Fruit fly (Drosophila melanogaster) whole organism, prepupa: ENCODE measurements around the gene RpL37-1.
A peak's percentile ranks its signal among the peaks of the same experiment; 100 is the strongest.

Experiments
- Blimp-1 ChIP-seq: fragments of 200-800 bp; sonication (Bioruptor generic); optimal IDR thresholded peaks from 3 replicates; lab custom pipeline; 2017; ENCODE audit warnings: missing biosample characterization, missing genetic modification characterization, mild to moderate bottlenecking, moderate library complexity, missing genetic modification reagents
- CG11294 ChIP-seq: fragments of 200-800 bp; sonication (Bioruptor generic); IDR thresholded peaks from 2 replicates; pipeline ENCODE4 v1.3.6; 2022; ENCODE audit warnings: missing biosample characterization, missing genetic modification characterization
- CG15336 ChIP-seq: fragments of 200-800 bp; sonication (Bioruptor generic); IDR thresholded peaks from 2 replicates; pipeline ENCODE4 v1.3.6; 2022; ENCODE audit warnings: missing biosample characterization, missing genetic modification characterization
- CG1621 ChIP-seq: fragments of 200-800 bp; sonication (Bioruptor generic); optimal IDR thresholded peaks from 3 replicates; lab custom pipeline; 2018; ENCODE audit warnings: missing biosample characterization, mild to moderate bottlenecking, missing genetic modification characterization
- CG16779 ChIP-seq: fragments of 200-800 bp; sonication (Bioruptor generic); optimal IDR thresholded peaks from 3 replicates; lab custom pipeline; 2017; ENCODE audit warnings: missing biosample characterization, mild to moderate bottlenecking, missing genetic modification characterization
- CG3032 ChIP-seq: fragments of 200-800 bp; optimal IDR thresholded peaks from 2 replicates; lab custom pipeline; 2019; ENCODE audit warnings: missing biosample characterization, mild to moderate bottlenecking, missing genetic modification characterization, moderate library complexity
- CG31627 ChIP-seq: fragments of 200-800 bp; sonication (Bioruptor generic); optimal IDR thresholded peaks from 3 replicates; lab custom pipeline; 2016; ENCODE audit warnings: missing biosample characterization, missing genetic modification characterization
- CG32006 ChIP-seq: fragments of 200-800 bp; sonication (Bioruptor generic); optimal IDR thresholded peaks from 3 replicates; lab custom pipeline; 2017; ENCODE audit warnings: missing biosample characterization, mild to moderate bottlenecking, missing genetic modification characterization
- CG3919 ChIP-seq: fragments of 200-800 bp; sonication (Bioruptor generic); optimal IDR thresholded peaks from 3 replicates; lab custom pipeline; 2016; ENCODE audit warnings: missing biosample characterization, missing genetic modification characterization
- CG4318 ChIP-seq: fragments of 200-800 bp; sonication (Bioruptor generic); optimal IDR thresholded peaks from 3 replicates; lab custom pipeline; 2017; ENCODE audit warnings: missing biosample characterization, mild to moderate bottlenecking, missing genetic modification characterization
- CG6276 ChIP-seq: fragments of 200-800 bp; sonication (Bioruptor generic); optimal IDR thresholded peaks from 2 replicates; lab custom pipeline; 2017; ENCODE audit warnings: missing biosample characterization, mild to moderate bottlenecking, missing genetic modification characterization
- CG6854 ChIP-seq: fragments of 200-800 bp; sonication (Bioruptor generic); optimal IDR thresholded peaks from 2 replicates; lab custom pipeline; 2017; ENCODE audit warnings: missing biosample characterization, mild to moderate bottlenecking, missing genetic modification characterization
- CG8319 ChIP-seq: fragments of 200-800 bp; sonication (Bioruptor generic); optimal IDR thresholded peaks from 3 replicates; lab custom pipeline; 2016; ENCODE audit warnings: missing biosample characterization, missing genetic modification characterization
- CG8632 ChIP-seq: fragments of 200-800 bp; sonication (Bioruptor generic); optimal IDR thresholded peaks from 3 replicates; lab custom pipeline; 2016; ENCODE audit warnings: missing biosample characterization, missing genetic modification characterization
- CG9139 ChIP-seq: fragments of 200-800 bp; sonication (Bioruptor generic); optimal IDR thresholded peaks from 3 replicates; lab custom pipeline; 2017; ENCODE audit warnings: missing biosample characterization, mild to moderate bottlenecking, missing genetic modification characterization
- Eip75B ChIP-seq: fragments of 200-800 bp; sonication (Bioruptor generic); optimal IDR thresholded peaks from 3 replicates; lab custom pipeline; 2016; ENCODE audit warnings: missing biosample characterization, missing genetic modification characterization
- Eip78C ChIP-seq: fragments of 200-800 bp; sonication (Bioruptor generic); peaks from one replicate; lab custom pipeline; 2016; ENCODE audit warnings: missing biosample characterization, missing genetic modification characterization
- Ets21C ChIP-seq: fragments of 200-800 bp; sonication (Bioruptor generic); optimal IDR thresholded peaks from 3 replicates; lab custom pipeline; 2016; ENCODE audit warnings: missing biosample characterization, missing genetic modification characterization
- Ets96B ChIP-seq: fragments of 200-800 bp; optimal IDR thresholded peaks from 2 replicates; lab custom pipeline; 2019; ENCODE audit warnings: missing biosample characterization, mild to moderate bottlenecking, missing genetic modification characterization, moderate library complexity
- Gug ChIP-seq: fragments of 200-800 bp; sonication (Bioruptor generic); IDR thresholded peaks from 2 replicates; pipeline ENCODE4 v1.3.6; 2022; ENCODE audit warnings: missing biosample characterization, missing genetic modification characterization
- Hr38 ChIP-seq: sonication (Bioruptor generic); optimal IDR thresholded peaks from 2 replicates; lab custom pipeline; 2016; ENCODE audit warnings: missing biosample characterization, missing genetic modification characterization
- Hr39 ChIP-seq: fragments of 200-800 bp; sonication (Bioruptor generic); optimal IDR thresholded peaks from 2 replicates; lab custom pipeline; 2016; ENCODE audit warnings: missing biosample characterization, missing genetic modification characterization
- Hr4 ChIP-seq: fragments of 200-800 bp; sonication (Bioruptor generic); optimal IDR thresholded peaks from 3 replicates; lab custom pipeline; 2016; ENCODE audit warnings: missing biosample characterization, missing genetic modification characterization
- Lpt ChIP-seq: fragments of 200-800 bp; sonication (Bioruptor generic); optimal IDR thresholded peaks from 3 replicates; lab custom pipeline; 2016; ENCODE audit warnings: missing biosample characterization, missing genetic modification characterization
- Met ChIP-seq: fragments of 200-800 bp; sonication (Bioruptor generic); optimal IDR thresholded peaks from 3 replicates; lab custom pipeline; 2016; ENCODE audit warnings: missing biosample characterization, missing genetic modification characterization
- OdsH ChIP-seq: fragments of 200-800 bp; sonication (Bioruptor generic); optimal IDR thresholded peaks from 3 replicates; lab custom pipeline; 2016; ENCODE audit warnings: missing biosample characterization, missing genetic modification characterization
- Smox ChIP-seq: fragments of 200-800 bp; sonication (Bioruptor generic); optimal IDR thresholded peaks from 3 replicates; lab custom pipeline; 2016; ENCODE audit warnings: missing biosample characterization, missing genetic modification characterization
- Sox102F ChIP-seq: fragments of 200-800 bp; sonication (Bioruptor generic); optimal IDR thresholded peaks from 2 replicates; lab custom pipeline; 2016; ENCODE audit warnings: missing biosample characterization, mild to moderate bottlenecking, missing genetic modification characterization
- Sox15 ChIP-seq: fragments of 200-800 bp; sonication (Bioruptor generic); optimal IDR thresholded peaks from 3 replicates; lab custom pipeline; 2016; ENCODE audit warnings: missing biosample characterization, missing genetic modification characterization
- achi ChIP-seq: fragments of 200-800 bp; sonication (Bioruptor generic); optimal IDR thresholded peaks from 3 replicates; lab custom pipeline; 2016; ENCODE audit warnings: missing biosample characterization, missing genetic modification characterization
- acj6 ChIP-seq: fragments of 200-800 bp; sonication (Bioruptor generic); optimal IDR thresholded peaks from 3 replicates; lab custom pipeline; 2016; ENCODE audit warnings: missing biosample characterization, missing genetic modification characterization
- dac ChIP-seq: fragments of 200-800 bp; sonication (Bioruptor generic); optimal IDR thresholded peaks from 2 replicates; lab custom pipeline; 2017; ENCODE audit warnings: missing biosample characterization, mild to moderate bottlenecking, missing genetic modification characterization
- dsx ChIP-seq: fragments of 200-800 bp; optimal IDR thresholded peaks from 3 replicates; lab custom pipeline; 2019; ENCODE audit warnings: missing biosample characterization, mild to moderate bottlenecking, missing genetic modification characterization, moderate library complexity; ENCODE audit not compliant: poor library complexity, severe bottlenecking
- eg ChIP-seq: fragments of 200-800 bp; sonication (Bioruptor generic); IDR thresholded peaks from 3 replicates; pipeline ENCODE4 v1.3.6; 2022; ENCODE audit warnings: missing biosample characterization, missing genetic modification characterization
- esn ChIP-seq: fragments of 200-800 bp; sonication (Bioruptor generic); optimal IDR thresholded peaks from 2 replicates; lab custom pipeline; 2016; ENCODE audit warnings: missing biosample characterization, mild to moderate bottlenecking, missing genetic modification characterization, moderate library complexity
- fd59A ChIP-seq: fragments of 200-800 bp; sonication (Bioruptor generic); optimal IDR thresholded peaks from 2 replicates; lab custom pipeline; 2017; ENCODE audit warnings: missing biosample characterization, mild to moderate bottlenecking, missing genetic modification characterization, missing genetic modification reagents
- fd85E ChIP-seq: fragments of 200-800 bp; sonication (Bioruptor generic); optimal IDR thresholded peaks from 3 replicates; lab custom pipeline; 2016; ENCODE audit warnings: missing biosample characterization, missing genetic modification characterization
- fkh ChIP-seq: fragments of 200-800 bp; sonication (Bioruptor generic); optimal IDR thresholded peaks from 3 replicates; lab custom pipeline; 2017; ENCODE audit warnings: missing biosample characterization, mild to moderate bottlenecking, missing genetic modification characterization, moderate library complexity
- lz ChIP-seq: fragments of 200-800 bp; sonication (Bioruptor generic); optimal IDR thresholded peaks from 3 replicates; lab custom pipeline; 2016; ENCODE audit warnings: missing biosample characterization, missing genetic modification characterization
- net ChIP-seq: fragments of 200-800 bp; sonication (Bioruptor generic); optimal IDR thresholded peaks from 3 replicates; lab custom pipeline; 2016; ENCODE audit warnings: missing biosample characterization, missing genetic modification characterization
- salr ChIP-seq, 2 experiments: fragments of 200-800 bp; sonication (Bioruptor generic); optimal IDR thresholded peaks; 3 replicates each; lab custom pipeline; 2016 to 2018; ENCODE audit warnings: missing biosample characterization in 2 of 2, missing genetic modification characterization in 2 of 2, mild to moderate bottlenecking in 1 of 2
- spab ChIP-seq: fragments of 200-800 bp; sonication (Bioruptor generic); optimal IDR thresholded peaks from 2 replicates; lab custom pipeline; 2017; ENCODE audit warnings: missing biosample characterization, mild to moderate bottlenecking, missing genetic modification characterization, missing genetic modification reagents
- ss ChIP-seq, 2 experiments: fragments of 200-800 bp; sonication (Bioruptor generic); optimal IDR thresholded peaks; 2 replicates in 1 of 2; 3 replicates in 1 of 2; lab custom pipeline; 2017 to 2018; ENCODE audit warnings: mild to moderate bottlenecking in 2 of 2, missing biosample characterization in 2 of 2, missing genetic modification characterization in 2 of 2, moderate library complexity in 1 of 2
- svp ChIP-seq: fragments of 200-800 bp; sonication (Bioruptor generic); peaks from one replicate; lab custom pipeline; 2016; ENCODE audit warnings: missing biosample characterization, missing genetic modification characterization
- topi ChIP-seq: fragments of 200-800 bp; sonication (Bioruptor generic); optimal IDR thresholded peaks from 3 replicates; lab custom pipeline; 2016; ENCODE audit warnings: missing biosample characterization, missing genetic modification characterization

The RpL37-1 gene

DNA sequence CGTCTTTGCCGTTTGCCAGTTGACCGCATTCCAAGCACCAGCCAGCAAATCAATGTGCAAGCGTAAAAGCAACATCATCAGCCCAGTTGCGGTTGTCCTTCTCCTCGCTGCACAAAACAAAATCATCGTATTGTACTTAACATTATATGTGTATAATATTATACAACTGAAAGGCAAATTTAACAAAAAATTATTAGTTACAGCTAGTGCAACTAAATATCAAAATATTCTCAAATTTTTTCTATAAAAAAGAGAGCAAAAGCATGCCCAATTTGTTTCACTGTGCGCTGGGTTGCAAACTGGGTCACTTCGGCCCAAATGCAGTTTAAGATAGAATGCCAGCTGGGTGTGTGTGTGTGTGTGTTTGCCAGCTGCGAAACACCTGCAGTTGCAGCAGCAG lies 17.1 kb upstream of the RpL37-1 start (continued):
- TF ChIP-seq Blimp-1 (no peak), dsx (GFP tag; lab: Kevin White, UChicago) (no peak), fd59A (GFP tag; lab: Kevin White, UChicago) (no peak), OdsH (GFP tag; lab: Kevin White, UChicago) (peak; percentile 60), dac (GFP tag; lab: Kevin White, UChicago) (peak; percentile 22), lz (GFP tag; lab: Kevin White, UChicago) (peak; percentile 5), topi (GFP tag; lab: Kevin White, UChicago) (peak; percentile 35), esn (GFP tag; lab: Kevin White, UChicago) (peak; percentile 25), CG11294 (GFP tag; lab: Robert Waterston, UW) (peak; percentile 25; the same call in 1 of the 2 replicates), Eip78C (peak; percentile 73), CG4318 (GFP tag; lab: Kevin White, UChicago) (peak; percentile 30), Ets21C (GFP tag; lab: Kevin White, UChicago) (no peak), CG6854 (GFP tag; lab: Kevin White, UChicago) (no peak), acj6 (GFP tag; lab: Kevin White, UChicago) (peak; percentile 23), CG8319 (GFP tag; lab: Kevin White, UChicago) (no peak), Hr4 (GFP tag; lab: Kevin White, UChicago) (peak; percentile 15), CG8632 (GFP tag; lab: Kevin White, UChicago) (no peak), Eip75B (GFP tag; lab: Kevin White, UChicago) (peak; percentile 48), CG15336 (GFP tag; lab: Robert Waterston, UW) (peak; percentile 75), Gug (peak; percentile 53), Ets96B (tag; lab: Kevin White, UChicago) (no peak), CG3032 (no peak), spab (GFP tag; lab: Kevin White, UChicago) (no peak), fkh (GFP tag; lab: Kevin White, UChicago) (no peak), fd85E (GFP tag; lab: Kevin White, UChicago) (no peak), Smox (GFP tag; lab: Kevin White, UChicago) (no peak), Lpt (GFP tag; lab: Kevin White, UChicago) (peak; percentile 58), CG9139 (GFP tag; lab: Kevin White, UChicago) (no peak), salr (GFP tag; optimal IDR thresholded peaks at IDR 0.05; lab: Kevin White, UChicago) (peak in 1 of 2 experiments; percentile 10), Hr38 (GFP tag; lab: Kevin White, UChicago) (no peak), CG1621 (tag; lab: Kevin White, UChicago) (no peak), achi (peak; percentile 49), CG3919 (GFP tag; lab: Kevin White, UChicago) (peak; percentile 23), CG32006 (GFP tag; lab: Kevin White, UChicago) (peak; percentile 77), CG16779 (tag; lab: Kevin White, UChicago) (no peak), net (GFP tag; lab: Kevin White, UChicago) (peak; percentile 7), svp (peak; percentile 51)

DNA sequence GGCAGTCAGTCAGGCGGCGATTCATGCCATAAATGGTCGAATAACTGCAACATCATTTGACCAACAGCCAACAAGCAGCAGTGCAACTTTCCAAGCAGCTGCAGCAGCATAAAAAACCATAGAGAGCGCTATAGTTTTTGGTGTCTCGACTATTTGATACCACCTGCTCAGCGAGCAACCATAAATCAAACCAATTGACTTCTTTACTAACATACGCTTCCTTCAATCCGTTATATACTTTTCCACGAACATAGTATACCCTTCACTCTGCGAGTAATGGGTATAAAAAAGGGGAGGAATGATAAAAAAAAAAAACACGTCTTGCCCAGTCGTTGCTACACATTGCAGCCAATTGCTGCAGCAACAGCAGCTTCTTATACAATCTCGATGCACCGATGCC lies 12.9 kb upstream of the RpL37-1 start:
- no peak for TF ChIP-seq Met (GFP tag; lab: Kevin White, UChicago)
- peak; percentile 57 for TF ChIP-seq Hr4 (GFP tag; lab: Kevin White, UChicago)
- TF ChIP-seq CG15336 (GFP tag; lab: Robert Waterston, UW) = peak; percentile 50; the same call in 1 of the 2 replicates
- no peak for TF ChIP-seq CG11294 (GFP tag; lab: Robert Waterston, UW)
- peak; percentile 28 for TF ChIP-seq CG3919 (GFP tag; lab: Kevin White, UChicago)
- no peak for TF ChIP-seq net (GFP tag; lab: Kevin White, UChicago)
- peak; percentile 62; the same call in 2 of the 3 replicates for TF ChIP-seq eg
- no peak for TF ChIP-seq dsx (GFP tag; lab: Kevin White, UChicago)
- TF ChIP-seq spab (GFP tag; lab: Kevin White, UChicago) = no peak
- peak; percentile 28 for TF ChIP-seq CG6276 (GFP tag; lab: Kevin White, UChicago)
- TF ChIP-seq Ets21C (GFP tag; lab: Kevin White, UChicago) = no peak
- TF ChIP-seq Lpt (GFP tag; lab: Kevin White, UChicago) = peak; percentile 38
- TF ChIP-seq achi = peak; percentile 5
- no peak for TF ChIP-seq ss (GFP tag; optimal IDR thresholded peaks at IDR 0.05; lab: Kevin White, UChicago)
- TF ChIP-seq OdsH (GFP tag; lab: Kevin White, UChicago) = no peak
- TF ChIP-seq CG9139 (GFP tag; lab: Kevin White, UChicago) = no peak
- no peak for TF ChIP-seq CG6854 (GFP tag; lab: Kevin White, UChicago)
- TF ChIP-seq topi (GFP tag; lab: Kevin White, UChicago) = no peak
- TF ChIP-seq CG3032 = no peak
- peak; percentile 47 for TF ChIP-seq CG32006 (GFP tag; lab: Kevin White, UChicago)
- TF ChIP-seq Sox15 (GFP tag; lab: Kevin White, UChicago) = no peak
- TF ChIP-seq CG31627 = no peak
- no peak for TF ChIP-seq fd85E (GFP tag; lab: Kevin White, UChicago)
- peak; percentile 10 for TF ChIP-seq svp
- no peak for TF ChIP-seq acj6 (GFP tag; lab: Kevin White, UChicago)
- no peak for TF ChIP-seq CG8632 (GFP tag; lab: Kevin White, UChicago)
- TF ChIP-seq Hr39 (GFP tag; lab: Kevin White, UChicago) = no peak
- no peak for TF ChIP-seq Smox (GFP tag; lab: Kevin White, UChicago)
- TF ChIP-seq Sox102F = no peak
- peak; percentile 42 for TF ChIP-seq Eip78C
- no peak for TF ChIP-seq Blimp-1
- no peak for TF ChIP-seq Gug
- TF ChIP-seq Hr38 (GFP tag; lab: Kevin White, UChicago) = no peak
